Fruit fly (Drosophila melanogaster) whole organism, prepupa: Measurements from ENCODE around the gene Mnt.

Source experiments
- Blimp-1 ChIP-seq: fragments of 200-800 bp; sonication (Bioruptor generic); optimal IDR thresholded peaks from 3 replicates; lab custom pipeline; 2017; ENCODE audit warnings: missing biosample characterization, missing genetic modification characterization, mild to moderate bottlenecking, moderate library complexity, missing genetic modification reagents
- CG10631 ChIP-seq: fragments of 200-800 bp; sonication (Bioruptor generic); optimal IDR thresholded peaks from 2 replicates; lab custom pipeline; 2016; ENCODE audit warnings: missing biosample characterization, missing genetic modification characterization
- CG10669 ChIP-seq: fragments of 200-800 bp; sonication (Bioruptor generic); optimal IDR thresholded peaks from 3 replicates; lab custom pipeline; 2018; ENCODE audit warnings: missing biosample characterization, mild to moderate bottlenecking, missing genetic modification characterization, moderate library complexity
- CG11294 ChIP-seq: fragments of 200-800 bp; sonication (Bioruptor generic); IDR thresholded peaks from 2 replicates; pipeline ENCODE4 v1.3.6; 2022; ENCODE audit warnings: missing biosample characterization, missing genetic modification characterization
- CG11902 ChIP-seq: fragments of 200-800 bp; sonication (Bioruptor generic); optimal IDR thresholded peaks from 3 replicates; lab custom pipeline; 2016; ENCODE audit warnings: missing biosample characterization, missing genetic modification characterization
- CG15336 ChIP-seq: fragments of 200-800 bp; sonication (Bioruptor generic); IDR thresholded peaks from 2 replicates; pipeline ENCODE4 v1.3.6; 2022; ENCODE audit warnings: missing biosample characterization, missing genetic modification characterization
- CG1621 ChIP-seq: fragments of 200-800 bp; sonication (Bioruptor generic); optimal IDR thresholded peaks from 3 replicates; lab custom pipeline; 2018; ENCODE audit warnings: missing biosample characterization, mild to moderate bottlenecking, missing genetic modification characterization
- CG16779 ChIP-seq: fragments of 200-800 bp; sonication (Bioruptor generic); optimal IDR thresholded peaks from 3 replicates; lab custom pipeline; 2017; ENCODE audit warnings: missing biosample characterization, mild to moderate bottlenecking, missing genetic modification characterization
- CG31627 ChIP-seq: fragments of 200-800 bp; sonication (Bioruptor generic); optimal IDR thresholded peaks from 3 replicates; lab custom pipeline; 2016; ENCODE audit warnings: missing biosample characterization, missing genetic modification characterization
- CG32006 ChIP-seq: fragments of 200-800 bp; sonication (Bioruptor generic); optimal IDR thresholded peaks from 3 replicates; lab custom pipeline; 2017; ENCODE audit warnings: missing biosample characterization, mild to moderate bottlenecking, missing genetic modification characterization
- CG34406 ChIP-seq: fragments of 200-800 bp; sonication (Bioruptor generic); optimal IDR thresholded peaks from 3 replicates; lab custom pipeline; 2016; ENCODE audit warnings: missing biosample characterization, missing genetic modification characterization
- CG3919 ChIP-seq: fragments of 200-800 bp; sonication (Bioruptor generic); optimal IDR thresholded peaks from 3 replicates; lab custom pipeline; 2016; ENCODE audit warnings: missing biosample characterization, missing genetic modification characterization
- CG6163 ChIP-seq: fragments of 200-800 bp; sonication (Bioruptor generic); IDR thresholded peaks from 3 replicates; pipeline ENCODE4 v1.3.6; 2022; ENCODE audit warnings: missing biosample characterization, missing genetic modification characterization
- CG6276 ChIP-seq: fragments of 200-800 bp; sonication (Bioruptor generic); optimal IDR thresholded peaks from 2 replicates; lab custom pipeline; 2017; ENCODE audit warnings: missing biosample characterization, mild to moderate bottlenecking, missing genetic modification characterization
- CG6792 ChIP-seq: fragments of 200-800 bp; sonication (Bioruptor generic); optimal IDR thresholded peaks from 3 replicates; lab custom pipeline; 2016; ENCODE audit warnings: missing biosample characterization, missing genetic modification characterization
- CG7368 ChIP-seq: fragments of 200-800 bp; sonication (Bioruptor generic); optimal IDR thresholded peaks from 3 replicates; lab custom pipeline; 2016; ENCODE audit warnings: missing biosample characterization, missing genetic modification characterization
- CG8119 ChIP-seq: fragments of 200-800 bp; sonication (Bioruptor generic); IDR thresholded peaks from 3 replicates; pipeline ENCODE4 v1.3.6; 2022; ENCODE audit warnings: missing biosample characterization, missing genetic modification characterization
- CG8319 ChIP-seq: fragments of 200-800 bp; sonication (Bioruptor generic); optimal IDR thresholded peaks from 3 replicates; lab custom pipeline; 2016; ENCODE audit warnings: missing biosample characterization, missing genetic modification characterization
- CG8632 ChIP-seq: fragments of 200-800 bp; sonication (Bioruptor generic); optimal IDR thresholded peaks from 3 replicates; lab custom pipeline; 2016; ENCODE audit warnings: missing biosample characterization, missing genetic modification characterization
- CG9139 ChIP-seq: fragments of 200-800 bp; sonication (Bioruptor generic); optimal IDR thresholded peaks from 3 replicates; lab custom pipeline; 2017; ENCODE audit warnings: missing biosample characterization, mild to moderate bottlenecking, missing genetic modification characterization
- Eip78C ChIP-seq: fragments of 200-800 bp; sonication (Bioruptor generic); peaks from one replicate; lab custom pipeline; 2016; ENCODE audit warnings: missing biosample characterization, missing genetic modification characterization
- Eip93F ChIP-seq: fragments of 200-800 bp; sonication (Bioruptor generic); optimal IDR thresholded peaks from 2 replicates; lab custom pipeline; 2016; ENCODE audit warnings: missing biosample characterization, mild to moderate bottlenecking, missing genetic modification characterization
- Ets21C ChIP-seq: fragments of 200-800 bp; sonication (Bioruptor generic); optimal IDR thresholded peaks from 3 replicates; lab custom pipeline; 2016; ENCODE audit warnings: missing biosample characterization, missing genetic modification characterization
- Gug ChIP-seq: fragments of 200-800 bp; sonication (Bioruptor generic); IDR thresholded peaks from 2 replicates; pipeline ENCODE4 v1.3.6; 2022; ENCODE audit warnings: missing biosample characterization, missing genetic modification characterization
- Hr4 ChIP-seq: fragments of 200-800 bp; sonication (Bioruptor generic); optimal IDR thresholded peaks from 3 replicates; lab custom pipeline; 2016; ENCODE audit warnings: missing biosample characterization, missing genetic modification characterization
- Lpt ChIP-seq: fragments of 200-800 bp; sonication (Bioruptor generic); optimal IDR thresholded peaks from 3 replicates; lab custom pipeline; 2016; ENCODE audit warnings: missing biosample characterization, missing genetic modification characterization
- Met ChIP-seq: fragments of 200-800 bp; sonication (Bioruptor generic); optimal IDR thresholded peaks from 3 replicates; lab custom pipeline; 2016; ENCODE audit warnings: missing biosample characterization, missing genetic modification characterization
- OdsH ChIP-seq: fragments of 200-800 bp; sonication (Bioruptor generic); optimal IDR thresholded peaks from 3 replicates; lab custom pipeline; 2016; ENCODE audit warnings: missing biosample characterization, missing genetic modification characterization
- Smox ChIP-seq: fragments of 200-800 bp; sonication (Bioruptor generic); optimal IDR thresholded peaks from 3 replicates; lab custom pipeline; 2016; ENCODE audit warnings: missing biosample characterization, missing genetic modification characterization
- Sox15 ChIP-seq: fragments of 200-800 bp; sonication (Bioruptor generic); optimal IDR thresholded peaks from 3 replicates; lab custom pipeline; 2016; ENCODE audit warnings: missing biosample characterization, missing genetic modification characterization
- achi ChIP-seq: fragments of 200-800 bp; sonication (Bioruptor generic); optimal IDR thresholded peaks from 3 replicates; lab custom pipeline; 2016; ENCODE audit warnings: missing biosample characterization, missing genetic modification characterization
- cyc ChIP-seq: fragments of 200-800 bp; sonication (Bioruptor generic); optimal IDR thresholded peaks from 3 replicates; lab custom pipeline; 2016; ENCODE audit warnings: missing biosample characterization, missing genetic modification characterization
- dac ChIP-seq: fragments of 200-800 bp; sonication (Bioruptor generic); optimal IDR thresholded peaks from 2 replicates; lab custom pipeline; 2017; ENCODE audit warnings: missing biosample characterization, mild to moderate bottlenecking, missing genetic modification characterization
- eg ChIP-seq: fragments of 200-800 bp; sonication (Bioruptor generic); IDR thresholded peaks from 3 replicates; pipeline ENCODE4 v1.3.6; 2022; ENCODE audit warnings: missing biosample characterization, missing genetic modification characterization
- esn ChIP-seq: fragments of 200-800 bp; sonication (Bioruptor generic); optimal IDR thresholded peaks from 2 replicates; lab custom pipeline; 2016; ENCODE audit warnings: missing biosample characterization, mild to moderate bottlenecking, missing genetic modification characterization, moderate library complexity
- fd59A ChIP-seq: fragments of 200-800 bp; sonication (Bioruptor generic); optimal IDR thresholded peaks from 2 replicates; lab custom pipeline; 2017; ENCODE audit warnings: missing biosample characterization, mild to moderate bottlenecking, missing genetic modification characterization, missing genetic modification reagents
- fd85E ChIP-seq: fragments of 200-800 bp; sonication (Bioruptor generic); optimal IDR thresholded peaks from 3 replicates; lab custom pipeline; 2016; ENCODE audit warnings: missing biosample characterization, missing genetic modification characterization
- fkh ChIP-seq: fragments of 200-800 bp; sonication (Bioruptor generic); optimal IDR thresholded peaks from 3 replicates; lab custom pipeline; 2017; ENCODE audit warnings: missing biosample characterization, mild to moderate bottlenecking, missing genetic modification characterization, moderate library complexity
- lz ChIP-seq: fragments of 200-800 bp; sonication (Bioruptor generic); optimal IDR thresholded peaks from 3 replicates; lab custom pipeline; 2016; ENCODE audit warnings: missing biosample characterization, missing genetic modification characterization
- net ChIP-seq: fragments of 200-800 bp; sonication (Bioruptor generic); optimal IDR thresholded peaks from 3 replicates; lab custom pipeline; 2016; ENCODE audit warnings: missing biosample characterization, missing genetic modification characterization
- salr ChIP-seq, 2 experiments: fragments of 200-800 bp; sonication (Bioruptor generic); optimal IDR thresholded peaks; 3 replicates each; lab custom pipeline; 2016 to 2018; ENCODE audit warnings: missing biosample characterization in 2 of 2, missing genetic modification characterization in 2 of 2, mild to moderate bottlenecking in 1 of 2
- ss ChIP-seq, 2 experiments: fragments of 200-800 bp; sonication (Bioruptor generic); optimal IDR thresholded peaks; 2 replicates in 1 of 2; 3 replicates in 1 of 2; lab custom pipeline; 2017 to 2018; ENCODE audit warnings: mild to moderate bottlenecking in 2 of 2, missing biosample characterization in 2 of 2, missing genetic modification characterization in 2 of 2, moderate library complexity in 1 of 2
- svp ChIP-seq: fragments of 200-800 bp; sonication (Bioruptor generic); peaks from one replicate; lab custom pipeline; 2016; ENCODE audit warnings: missing biosample characterization, missing genetic modification characterization
- vri ChIP-seq: fragments of 200-800 bp; sonication (Bioruptor generic); optimal IDR thresholded peaks from 3 replicates; lab custom pipeline; 2016; ENCODE audit warnings: missing biosample characterization, mild to moderate bottlenecking, missing genetic modification characterization

The Mnt gene

DNA sequence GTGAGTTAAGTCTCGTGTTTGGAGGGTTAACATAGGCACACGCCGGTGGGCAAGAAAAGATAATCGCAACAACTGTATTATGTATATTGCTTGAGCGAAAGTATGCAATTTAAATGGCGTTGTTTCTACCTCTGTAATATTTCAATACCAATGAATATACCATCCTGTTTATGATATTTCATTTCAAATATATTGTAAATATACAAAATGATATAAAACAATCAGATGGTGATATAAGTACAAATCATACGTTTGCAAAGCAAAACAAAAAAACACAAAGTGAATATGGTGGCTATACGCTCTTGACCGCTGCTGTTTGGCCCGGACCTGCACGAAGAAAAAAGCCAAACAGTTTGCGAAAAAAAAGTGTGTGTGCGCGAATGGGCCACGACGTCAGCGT lies 76.6 kb downstream of the Mnt start (continued):
- TF ChIP-seq esn (GFP tag; lab: Kevin White, UChicago) (peak; percentile 90), CG31627 (GFP tag; lab: Kevin White, UChicago) (peak; percentile 78), fd59A (GFP tag; lab: Kevin White, UChicago) (peak; percentile 94), CG9139 (GFP tag; lab: Kevin White, UChicago) (peak; percentile 91), CG6276 (peak; percentile 96), CG8319 (GFP tag; lab: Kevin White, UChicago) (peak; percentile 75), CG8119 (GFP tag; lab: Robert Waterston, UW) (peak; percentile 96), CG11294 (GFP tag; lab: Robert Waterston, UW) (peak; percentile 83)

DNA sequence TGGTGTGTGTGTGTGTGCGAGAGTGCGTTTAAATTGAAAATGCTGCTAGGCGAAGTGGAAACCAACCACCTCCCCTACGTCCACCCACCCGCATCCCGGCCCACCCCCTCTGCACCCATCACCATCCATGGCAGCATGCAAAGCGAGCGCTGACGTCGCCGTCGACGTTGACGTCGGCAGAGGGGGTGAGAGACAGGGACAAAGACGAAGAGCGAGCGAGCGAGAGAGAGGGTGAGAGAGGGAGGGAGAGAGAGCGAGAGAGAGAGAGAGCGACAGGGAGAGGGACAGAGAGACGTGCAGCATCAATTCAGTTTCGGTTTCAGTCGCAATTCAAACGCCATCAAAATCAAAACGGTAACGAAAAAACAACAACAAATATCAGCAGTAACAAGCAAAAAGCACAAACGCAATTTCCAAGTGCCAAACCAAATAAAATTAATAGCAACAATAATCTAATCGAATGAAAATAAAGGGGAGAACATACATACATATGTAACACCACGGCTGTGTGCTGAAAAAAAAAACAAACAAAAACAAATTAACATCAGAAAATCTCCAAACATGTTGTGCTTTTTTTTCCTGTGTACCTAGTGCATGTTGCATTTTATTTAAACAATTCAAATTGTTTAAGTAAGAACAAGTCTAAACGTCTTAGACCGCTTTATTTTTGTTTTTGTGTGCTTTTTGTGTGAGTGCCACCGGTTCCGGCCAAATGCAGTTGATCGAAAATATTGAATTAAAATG lies 77.3 kb downstream of the Mnt start:
- peak; percentile 33; the same call in 1 of the 3 replicates for TF ChIP-seq eg (GFP tag; lab: Robert Waterston, UW)
- peak; percentile 13 for TF ChIP-seq fkh
- peak; percentile 36 for TF ChIP-seq Blimp-1 (GFP tag; lab: Kevin White, UChicago)
- TF ChIP-seq CG6792 (GFP tag; lab: Kevin White, UChicago): no peak
- TF ChIP-seq CG3919: no peak
- peak; percentile 0 for TF ChIP-seq vri
- 0 out of 3 replicates have a peak, but pooled peaks have one; percentile 26 for TF ChIP-seq CG6163 (GFP tag; lab: Robert Waterston, UW)
- TF ChIP-seq Eip78C: peak; percentile 62
- TF ChIP-seq, all 60 proteins: peak for 6

DNA sequence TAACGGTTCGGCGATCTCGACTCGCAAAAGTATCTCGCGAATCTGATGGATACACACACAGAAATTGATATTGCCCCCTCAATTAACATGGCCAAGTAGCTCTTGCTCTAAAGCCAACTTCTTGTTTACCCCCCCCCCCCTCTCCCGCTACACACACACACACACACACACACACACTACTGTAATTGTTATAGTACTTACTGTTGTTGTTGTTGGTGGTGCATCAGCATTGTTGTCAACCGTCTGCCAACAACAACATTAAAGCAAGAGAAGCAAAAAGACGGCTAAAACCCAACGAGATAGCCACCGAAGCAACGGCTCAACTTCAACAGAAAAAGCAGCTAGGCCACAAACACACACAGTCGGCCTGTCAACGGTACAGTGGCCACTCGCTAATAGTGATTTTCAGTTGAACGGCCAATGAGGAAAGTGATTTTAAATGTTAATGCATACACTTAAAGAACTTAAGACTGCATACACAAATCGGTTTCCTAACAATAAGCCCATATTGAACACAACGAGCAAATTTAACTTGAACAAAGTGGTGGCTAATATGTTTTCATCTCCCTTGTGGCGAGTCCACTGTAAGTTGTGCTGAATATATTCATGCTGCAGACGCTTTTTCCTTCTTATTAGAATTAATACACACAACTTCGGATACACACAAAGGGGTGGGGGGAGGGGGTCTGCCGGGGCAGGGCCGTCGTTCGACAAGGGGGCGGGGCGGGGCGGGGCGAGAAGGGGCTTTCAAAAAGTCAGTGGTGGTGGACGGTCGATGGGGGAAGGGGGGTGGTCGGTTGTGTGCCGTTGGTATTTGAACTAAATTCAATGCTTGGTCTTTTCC lies 78.9 kb downstream of the Mnt start:
- peak; percentile 71 for TF ChIP-seq CG8632 (GFP tag; lab: Kevin White, UChicago)
- peak; percentile 91 for TF ChIP-seq CG15336 (GFP tag; lab: Robert Waterston, UW)
- TF ChIP-seq CG10631 (GFP tag; lab: Kevin White, UChicago): peak; percentile 83
- peak; percentile 76 for TF ChIP-seq OdsH (GFP tag; lab: Kevin White, UChicago)
- peak; percentile 88 for TF ChIP-seq CG6163 (GFP tag; lab: Robert Waterston, UW)
- TF ChIP-seq dac (GFP tag; lab: Kevin White, UChicago): peak; percentile 77
- peak; percentile 20 for TF ChIP-seq fd85E (GFP tag; lab: Kevin White, UChicago)
- TF ChIP-seq Eip93F: no peak
- peak; percentile 71 for TF ChIP-seq Met
- TF ChIP-seq CG7368 (GFP tag; lab: Kevin White, UChicago): peak; percentile 68
- TF ChIP-seq CG32006 (GFP tag; lab: Kevin White, UChicago): peak; percentile 91
- TF ChIP-seq CG8119 (GFP tag; lab: Robert Waterston, UW): peak; percentile 87
- peak; percentile 86 for TF ChIP-seq Eip78C
- peak; percentile 87 for TF ChIP-seq Hr4 (GFP tag; lab: Kevin White, UChicago)
- peak; percentile 63 for TF ChIP-seq Ets21C (GFP tag; lab: Kevin White, UChicago)
- peak; percentile 80 for TF ChIP-seq lz (GFP tag; lab: Kevin White, UChicago)
- peak; percentile 61 for TF ChIP-seq CG8319 (GFP tag; lab: Kevin White, UChicago)
- peak; percentile 62 for TF ChIP-seq Sox15 (GFP tag; lab: Kevin White, UChicago)
- TF ChIP-seq svp (GFP tag; lab: Kevin White, UChicago): peak; percentile 81
- peak; percentile 35 to 51 for TF ChIP-seq ss (GFP tag; optimal IDR thresholded peaks at IDR 0.05; lab: Kevin White, UChicago)
- TF ChIP-seq cyc (GFP tag; lab: Kevin White, UChicago): peak; percentile 72
- peak; percentile 21 for TF ChIP-seq CG9139 (GFP tag; lab: Kevin White, UChicago)
- peak; percentile 85 for TF ChIP-seq CG3919
- TF ChIP-seq CG11902 (GFP tag; lab: Kevin White, UChicago): peak; percentile 58
- TF ChIP-seq esn (GFP tag; lab: Kevin White, UChicago): peak; percentile 75
- TF ChIP-seq net (GFP tag; lab: Kevin White, UChicago): peak; percentile 74
- peak; percentile 69 for TF ChIP-seq CG31627 (GFP tag; lab: Kevin White, UChicago)
- TF ChIP-seq Gug: peak; percentile 87
- peak; percentile 69 for TF ChIP-seq CG34406 (GFP tag; lab: Kevin White, UChicago)
- peak; percentile 69 to 74 for TF ChIP-seq salr (GFP tag; optimal IDR thresholded peaks at IDR 0.05; lab: Kevin White, UChicago)
- peak; percentile 81 for TF ChIP-seq achi
- peak; percentile 81 for TF ChIP-seq CG10669 (GFP tag; lab: Kevin White, UChicago)
- TF ChIP-seq CG1621: peak; percentile 63
- TF ChIP-seq CG6276: peak; percentile 82
- TF ChIP-seq Smox (GFP tag; lab: Kevin White, UChicago): peak; percentile 46
- TF ChIP-seq CG16779 (tag; lab: Kevin White, UChicago): peak; percentile 48
- TF ChIP-seq Lpt (GFP tag; lab: Kevin White, UChicago): peak; percentile 69
